Fruit fly (Drosophila melanogaster) whole organism, embryonic: Measurements from ENCODE around the gene CG6136.

ENCODE experiments used
- Abd-B ChIP-seq: fragments of 200-800 bp; sonication (Bioruptor generic); optimal IDR thresholded peaks from 2 replicates; lab custom pipeline; 2018; ENCODE audit warnings: missing biosample characterization, mild to moderate bottlenecking, missing genetic modification characterization, moderate library complexity
- B-H1 ChIP-seq: fragments of 200-800 bp; sonication (Bioruptor generic); IDR thresholded peaks from 3 replicates; pipeline ENCODE4 v1.3.6; 2022; ENCODE audit warnings: missing biosample characterization, missing genetic modification characterization
- Bgb ChIP-seq: fragments of 200-800 bp; sonication (Bioruptor generic); IDR thresholded peaks from 2 replicates; pipeline ENCODE4 v1.3.6; 2022; ENCODE audit warnings: missing biosample characterization, missing genetic modification characterization; ENCODE audit not compliant: partially characterized antibody
- CG11398 ChIP-seq: fragments of 200-800 bp; sonication (Bioruptor generic); optimal IDR thresholded peaks from 2 replicates; lab custom pipeline; 2016; ENCODE audit warnings: missing biosample characterization, missing genetic modification characterization
- CG11723 ChIP-seq: fragments of 200-800 bp; sonication (Bioruptor generic); optimal IDR thresholded peaks from 2 replicates; lab custom pipeline; 2017; ENCODE audit warnings: missing biosample characterization, mild to moderate bottlenecking, missing genetic modification characterization
- CG12104 ChIP-seq: fragments of 200-800 bp; sonication (Bioruptor generic); optimal IDR thresholded peaks from 3 replicates; lab custom pipeline; 2016; ENCODE audit warnings: missing biosample characterization, missing genetic modification characterization
- CG12155 ChIP-seq: fragments of 200-800 bp; sonication (Bioruptor generic); optimal IDR thresholded peaks from 3 replicates; lab custom pipeline; 2016; ENCODE audit warnings: missing biosample characterization, missing genetic modification characterization
- CG12236 ChIP-seq: fragments of 200-800 bp; sonication (Bioruptor generic); optimal IDR thresholded peaks from 2 replicates; lab custom pipeline; 2016; ENCODE audit warnings: missing biosample characterization, missing genetic modification characterization
- CG12744 ChIP-seq: fragments of 200-800 bp; sonication (Bioruptor generic); optimal IDR thresholded peaks from 2 replicates; lab custom pipeline; 2016; ENCODE audit warnings: missing biosample characterization, missing genetic modification characterization
- CG14014 ChIP-seq: fragments of 200-800 bp; sonication (Bioruptor generic); IDR thresholded peaks from 2 replicates; pipeline ENCODE4 v1.3.6; 2022; ENCODE audit warnings: missing biosample characterization, missing genetic modification characterization
- CG1603 ChIP-seq: fragments of 200-800 bp; sonication (Bioruptor generic); optimal IDR thresholded peaks from 2 replicates; lab custom pipeline; 2019; ENCODE audit warnings: missing biosample characterization, mild to moderate bottlenecking, missing genetic modification characterization, moderate library complexity
- CG16813 ChIP-seq: fragments of 200-800 bp; sonication (Bioruptor generic); IDR thresholded peaks from 3 replicates; pipeline ENCODE4 v1.3.6; 2022; ENCODE audit warnings: missing biosample characterization, missing genetic modification characterization; ENCODE audit not compliant: partially characterized antibody
- CG17829 ChIP-seq: fragments of 200-800 bp; optimal IDR thresholded peaks from 2 replicates; lab custom pipeline; 2019; ENCODE audit warnings: missing biosample characterization, mild to moderate bottlenecking, missing genetic modification characterization, moderate library complexity
- CG18476 ChIP-seq: fragments of 200-800 bp; sonication (Bioruptor generic); optimal IDR thresholded peaks from 2 replicates; lab custom pipeline; 2016; ENCODE audit warnings: missing biosample characterization, mild to moderate bottlenecking, missing genetic modification characterization
- CG18619 ChIP-seq: fragments of 200-800 bp; sonication (Bioruptor generic); optimal IDR thresholded peaks from 3 replicates; lab custom pipeline; 2017; ENCODE audit warnings: missing biosample characterization, mild to moderate bottlenecking, missing genetic modification characterization
- CG18764 ChIP-seq: fragments of 200-800 bp; sonication (Bioruptor generic); optimal IDR thresholded peaks from 3 replicates; lab custom pipeline; 2016; ENCODE audit warnings: missing biosample characterization, missing genetic modification characterization
- CG2202 ChIP-seq: fragments of 200-800 bp; sonication (Bioruptor generic); optimal IDR thresholded peaks from 2 replicates; lab custom pipeline; 2018; ENCODE audit warnings: missing biosample characterization, mild to moderate bottlenecking, missing genetic modification characterization
- CG31224 ChIP-seq: fragments of 200-800 bp; sonication (Bioruptor generic); IDR thresholded peaks from 2 replicates; pipeline ENCODE4 v1.3.6; 2022; ENCODE audit warnings: missing biosample characterization, missing genetic modification characterization
- CG3726 ChIP-seq: fragments of 200-800 bp; sonication (Bioruptor generic); IDR thresholded peaks from 3 replicates; pipeline ENCODE4, ENCODE4 v1.3.6; 2022; ENCODE audit warnings: missing biosample characterization, missing genetic modification characterization
- CG4820 ChIP-seq: fragments of 200-800 bp; sonication (Bioruptor generic); optimal IDR thresholded peaks from 3 replicates; lab custom pipeline; 2016; ENCODE audit warnings: missing biosample characterization, missing genetic modification characterization
- CG6683 ChIP-seq: fragments of 200-800 bp; sonication (Bioruptor generic); optimal IDR thresholded peaks from 2 replicates; lab custom pipeline; 2017; ENCODE audit warnings: missing biosample characterization, mild to moderate bottlenecking, missing genetic modification characterization, missing genetic modification reagents
- CG6689 ChIP-seq: fragments of 200-800 bp; sonication (Bioruptor generic); IDR thresholded peaks from 2 replicates; pipeline ENCODE4 v1.3.6; 2022; ENCODE audit warnings: missing biosample characterization, missing genetic modification characterization
- CG8089 ChIP-seq: fragments of 200-800 bp; sonication (Bioruptor generic); optimal IDR thresholded peaks from 3 replicates; lab custom pipeline; 2016; ENCODE audit warnings: missing biosample characterization, missing genetic modification characterization
- CG8924 ChIP-seq: fragments of 200-800 bp; optimal IDR thresholded peaks from 3 replicates; lab custom pipeline; 2019; ENCODE audit warnings: missing biosample characterization, mild to moderate bottlenecking, missing genetic modification characterization, moderate library complexity
- D ChIP-seq, 2 experiments: fragments of 200-800 bp in 1 of 2; fragments of >200 bp in 1 of 2; sonication (Bioruptor generic) in 1 of 2; optimal IDR thresholded peaks; 2 replicates in 1 of 2; 3 replicates in 1 of 2; lab custom pipeline; 2017; ENCODE audit warnings: mild to moderate bottlenecking in 1 of 2, missing biosample characterization in 1 of 2, missing genetic modification characterization in 1 of 2, missing genetic modification reagents in 1 of 2
- Dad ChIP-seq: fragments of 200-800 bp; sonication (Bioruptor generic); optimal IDR thresholded peaks from 3 replicates; lab custom pipeline; 2016; ENCODE audit warnings: missing biosample characterization, missing genetic modification characterization
- Doc3 ChIP-seq: fragments of 200-800 bp; sonication (Bioruptor generic); IDR thresholded peaks from 3 replicates; pipeline ENCODE4 v1.3.6; 2022; ENCODE audit warnings: missing biosample characterization, missing genetic modification characterization; ENCODE audit not compliant: partially characterized antibody
- Ets97D ChIP-seq: fragments of 200-800 bp; sonication (Bioruptor generic); optimal IDR thresholded peaks from 3 replicates; lab custom pipeline; 2016; ENCODE audit warnings: missing biosample characterization, missing genetic modification characterization
- Hmx ChIP-seq: fragments of 200-800 bp; sonication (Bioruptor generic); optimal IDR thresholded peaks from 2 replicates; lab custom pipeline; 2016; ENCODE audit warnings: missing biosample characterization, missing genetic modification characterization
- Hr51 ChIP-seq, 2 experiments: fragments of 200-800 bp; sonication (Bioruptor generic); optimal IDR thresholded peaks; 2 replicates in 1 of 2; 3 replicates in 1 of 2; lab custom pipeline; 2016 to 2018; ENCODE audit warnings: missing biosample characterization in 2 of 2, missing genetic modification characterization in 2 of 2, mild to moderate bottlenecking in 1 of 2, moderate library complexity in 1 of 2
- MESR4 ChIP-seq: fragments of 200-800 bp; sonication (Bioruptor generic); optimal IDR thresholded peaks from 2 replicates; lab custom pipeline; 2018; ENCODE audit warnings: missing biosample characterization, mild to moderate bottlenecking, missing genetic modification characterization, moderate library complexity
- NFAT ChIP-seq: fragments of 200-800 bp; sonication (Bioruptor generic); IDR thresholded peaks from 2 replicates; pipeline ENCODE4 v1.3.6; 2022; ENCODE audit warnings: missing biosample characterization, missing genetic modification characterization
- Sry-δ ChIP-seq: fragments of 200-800 bp; sonication (Bioruptor generic); optimal IDR thresholded peaks from 2 replicates; lab custom pipeline; 2016; ENCODE audit warnings: missing biosample characterization, missing genetic modification characterization
- al ChIP-seq: fragments of 200-800 bp; sonication (Bioruptor generic); IDR thresholded peaks from 2 replicates; pipeline ENCODE4 v1.3.6; 2022; ENCODE audit warnings: missing biosample characterization, missing genetic modification characterization
- cas ChIP-seq: fragments of 200-800 bp; sonication (Bioruptor generic); IDR thresholded peaks from 2 replicates; pipeline ENCODE4 v1.3.6; 2022; ENCODE audit warnings: missing biosample characterization, missing genetic modification characterization
- chm ChIP-seq: fragments of 200-800 bp; sonication (Bioruptor generic); IDR thresholded peaks from 2 replicates; pipeline ENCODE4 v1.3.6; 2022; ENCODE audit warnings: missing biosample characterization, missing genetic modification characterization
- ci ChIP-seq: fragments of 200-800 bp; sonication (Bioruptor generic); IDR thresholded peaks from 3 replicates; pipeline ENCODE4 v1.3.6; 2022; ENCODE audit warnings: missing biosample characterization, missing genetic modification characterization
- crc ChIP-seq: fragments of 200-800 bp; sonication (Bioruptor generic); optimal IDR thresholded peaks from 2 replicates; lab custom pipeline; 2016; ENCODE audit warnings: missing biosample characterization, missing genetic modification characterization
- dm ChIP-seq: fragments of 200-800 bp; sonication (Bioruptor generic); optimal IDR thresholded peaks from 3 replicates; lab custom pipeline; 2016; ENCODE audit warnings: missing biosample characterization, missing genetic modification characterization
- ems ChIP-seq: fragments of 200-800 bp; sonication (Bioruptor generic); optimal IDR thresholded peaks from 3 replicates; lab custom pipeline; 2016; ENCODE audit warnings: missing biosample characterization, missing genetic modification characterization
- en ChIP-seq: fragments of 200-800 bp; sonication (Bioruptor generic); optimal IDR thresholded peaks from 2 replicates; lab custom pipeline; 2016; ENCODE audit warnings: missing biosample characterization, missing genetic modification characterization
- eve ChIP-seq, 2 experiments: fragments of >200 bp; optimal IDR thresholded peaks; 2 replicates each; lab custom pipeline; 2017; ENCODE audit warnings: missing biosample characterization in 2 of 2, missing genetic modification characterization in 2 of 2
- gsb ChIP-seq: fragments of 200-800 bp; sonication (Bioruptor generic); IDR thresholded peaks from 2 replicates; pipeline ENCODE4 v1.3.6; 2022; ENCODE audit warnings: missing biosample characterization, missing genetic modification characterization
- knrl ChIP-seq: fragments of 200-800 bp; sonication (Bioruptor generic); IDR thresholded peaks from 3 replicates; pipeline ENCODE4 v1.3.6; 2022; ENCODE audit warnings: missing biosample characterization, missing genetic modification characterization; ENCODE audit not compliant: partially characterized antibody
- lilli ChIP-seq: fragments of 200-800 bp; sonication (Bioruptor generic); optimal IDR thresholded peaks from 3 replicates; lab custom pipeline; 2016; ENCODE audit warnings: missing biosample characterization, missing genetic modification characterization
- pnt ChIP-seq: fragments of 200-800 bp; sonication (Bioruptor generic); optimal IDR thresholded peaks from 3 replicates; lab custom pipeline; 2016; ENCODE audit warnings: missing biosample characterization, missing genetic modification characterization
- pros ChIP-seq: fragments of 200-800 bp; sonication (Bioruptor generic); optimal IDR thresholded peaks from 3 replicates; lab custom pipeline; 2019; ENCODE audit warnings: missing biosample characterization, mild to moderate bottlenecking, missing genetic modification characterization, moderate library complexity
- ro ChIP-seq: fragments of 200-800 bp; sonication (Bioruptor generic); IDR thresholded peaks from 2 replicates; pipeline ENCODE4 v1.3.6; 2022; ENCODE audit warnings: missing biosample characterization, missing genetic modification characterization
- sens-2 ChIP-seq: fragments of 200-800 bp; sonication (Bioruptor generic); IDR thresholded peaks from 2 replicates; pipeline ENCODE4 v1.3.6; 2022; ENCODE audit warnings: missing biosample characterization, missing genetic modification characterization
- slou ChIP-seq: fragments of 200-800 bp; sonication (Bioruptor generic); optimal IDR thresholded peaks from 3 replicates; lab custom pipeline; 2016; ENCODE audit warnings: missing biosample characterization, missing genetic modification characterization
- toy ChIP-seq: fragments of 200-800 bp; sonication (Bioruptor generic); IDR thresholded peaks from 2 replicates; pipeline ENCODE4 v1.3.6; 2022; ENCODE audit warnings: missing biosample characterization, missing genetic modification characterization
- usp ChIP-seq: fragments of >200 bp; optimal IDR thresholded peaks from 2 replicates; lab custom pipeline; 2017; ENCODE audit warnings: missing biosample characterization, missing genetic modification characterization

Gene CG6136

dm6 chr3R:15350993-15351426 is 21.0 kb downstream of the CG6136 start, which contains the start of the genes Trs33 and Tmtc4 (continued):
- TF ChIP-seq pros (GFP tag; lab: Kevin White, UChicago) (no peak), usp (GFP tag; lab: Kevin White, UChicago) (no peak), CG8089 (no peak), Bgb (GFP tag; lab: Robert Waterston, UW) (no peak), dm (no peak), CG6689 (no peak), B-H1 (GFP tag; lab: Robert Waterston, UW) (no peak), ro (no peak), Hmx (no peak), cas (GFP tag; lab: Robert Waterston, UW) (no peak), ems (no peak), slou (GFP tag; lab: Kevin White, UChicago) (no peak), knrl (GFP tag; lab: Robert Waterston, UW) (no peak), Dad (GFP tag; lab: Kevin White, UChicago) (no peak), Abd-B (GFP tag; lab: Kevin White, UChicago) (no peak), Ets97D (GFP tag; lab: Kevin White, UChicago) (no peak), MESR4 (GFP tag; lab: Kevin White, UChicago) (peak; percentile 32), eve (GFP tag; optimal IDR thresholded peaks at IDR 0.05; lab: Kevin White, UChicago) (no peak), chm (GFP tag; lab: Robert Waterston, UW) (no peak), gsb (no peak), toy (no peak), Hr51 (GFP tag; optimal IDR thresholded peaks at IDR 0.05; lab: Kevin White, UChicago) (no peak), CG11723 (GFP tag; lab: Kevin White, UChicago) (peak; percentile 6), CG12744 (no peak), CG14014 (no peak), CG3726 (GFP tag; lab: Robert Waterston, UW) (no peak), Sry-δ (GFP tag; lab: Kevin White, UChicago) (no peak), CG12104 (GFP tag; lab: Kevin White, UChicago) (peak; percentile 21), CG18619 (GFP tag; lab: Kevin White, UChicago) (no peak), NFAT (no peak), CG12155 (GFP tag; lab: Kevin White, UChicago) (peak; percentile 28), CG31224 (GFP tag; lab: Robert Waterston, UW) (no peak), al (GFP tag; lab: Robert Waterston, UW) (no peak), CG16813 (GFP tag; lab: Robert Waterston, UW) (no peak), sens-2 (no peak), ci (GFP tag; lab: Robert Waterston, UW) (no peak), CG18476 (GFP tag; lab: Kevin White, UChicago) (no peak), CG11398 (GFP tag; lab: Kevin White, UChicago) (no peak), pnt (GFP tag; lab: Kevin White, UChicago) (no peak), CG12236 (GFP tag; lab: Kevin White, UChicago) (no peak), CG2202 (tag; lab: Kevin White, UChicago) (no peak), D (optimal IDR thresholded peaks at IDR 0.05; lab: Kevin White, UChicago) (no peak), D (GFP tag; optimal IDR thresholded peaks at IDR 0.05; lab: Kevin White, UChicago) (no peak), CG8924 (peak; percentile 49), crc (GFP tag; lab: Kevin White, UChicago) (no peak), CG17829 (tag; lab: Kevin White, UChicago) (peak; percentile 65), CG18764 (no peak), en (GFP tag; lab: Kevin White, UChicago) (no peak), lilli (GFP tag; lab: Kevin White, UChicago) (peak; percentile 16), CG6683 (GFP tag; lab: Kevin White, UChicago) (peak; percentile 9), CG4820 (GFP tag; lab: Kevin White, UChicago) (no peak), Doc3 (GFP tag; lab: Robert Waterston, UW) (no peak), CG1603 (tag; lab: Kevin White, UChicago) (peak; percentile 43)
